Fruit fly (Drosophila melanogaster): ENCODE results near the gene PICK1.

Gene PICK1

DNA sequence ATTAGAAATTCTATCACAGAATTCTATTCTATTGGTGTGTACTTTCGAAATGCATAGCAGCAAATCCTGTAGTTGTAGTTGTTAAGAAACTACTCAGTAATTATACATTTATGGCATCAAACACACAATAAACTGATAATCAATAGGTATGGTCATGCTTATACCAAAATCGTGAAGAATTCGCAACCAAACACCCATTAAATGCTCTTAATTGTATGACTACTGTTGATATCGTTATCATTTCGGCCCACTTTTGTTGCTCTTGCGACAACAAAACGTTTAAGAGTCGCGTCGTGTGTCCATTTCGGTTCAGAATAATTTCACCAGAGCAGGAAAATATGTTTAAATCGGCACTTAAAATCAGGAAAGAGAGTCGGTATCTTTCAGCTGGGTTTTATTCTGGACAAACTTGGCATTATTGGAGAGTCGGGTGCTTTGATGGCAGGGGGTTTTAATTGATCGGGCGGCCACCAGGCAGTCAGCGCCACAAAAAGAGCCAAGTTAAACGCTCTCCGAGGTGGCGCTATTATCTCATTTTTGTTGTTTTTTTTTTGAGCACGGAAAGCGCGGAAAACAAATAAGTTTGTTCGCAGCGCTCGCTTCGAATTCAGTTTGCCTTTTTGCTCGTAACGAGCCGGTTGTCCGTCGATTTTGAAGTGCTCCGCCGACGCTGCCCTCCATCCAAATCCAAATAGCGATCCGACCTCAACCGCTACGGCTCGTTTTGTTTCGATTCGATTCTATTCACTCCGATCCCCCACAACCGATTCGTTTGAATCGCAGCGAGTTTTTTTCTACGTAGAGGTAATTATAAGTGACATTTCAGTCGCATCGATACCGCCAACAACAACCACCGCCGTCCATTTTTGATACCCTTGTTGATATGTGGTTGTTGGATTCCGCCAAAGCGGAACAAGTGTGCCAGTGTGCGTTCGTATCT, 23.9 kb downstream of the PICK1 start, which contains the start of gene MRP (continued):
- TF ChIP-seq pb (GFP tag; optimal IDR thresholded peaks at IDR 0.05) (no peak), MTF-1 (GFP tag; optimal IDR thresholded peaks at IDR 0.05; ENCODE audit: borderline replicate concordance) (no peak), Ets97D (GFP tag; optimal IDR thresholded peaks at IDR 0.05) (no peak), Atf-2 (GFP tag; optimal IDR thresholded peaks at IDR 0.05) (no peak), CoRest (tag; optimal IDR thresholded peaks at IDR 0.05) (no peak), ind (GFP tag; optimal IDR thresholded peaks at IDR 0.05) (no peak), CG3407 (GFP tag; optimal IDR thresholded peaks at IDR 0.05) (no peak), Mrtf (GFP tag; IDR thresholded peaks at IDR 0.05) (no peak), Deaf1 (tag; optimal IDR thresholded peaks at IDR 0.05) (peak; percentile 81), HmgZ (tag; optimal IDR thresholded peaks at IDR 0.05) (peak; percentile 4), CG2129 (GFP tag; IDR thresholded peaks at IDR 0.05; ENCODE audit: partially characterized antibody) (no peak), Dbx (GFP tag; IDR thresholded peaks at IDR 0.05) (0 out of 3 replicates have a peak, but pooled peaks have one; percentile 54), wor (GFP tag; IDR thresholded peaks at IDR 0.05) (no peak), dm (GFP tag; optimal IDR thresholded peaks at IDR 0.05) (no peak), CG32532 (GFP tag; IDR thresholded peaks at IDR 0.05) (no peak), CG34376 (GFP tag; optimal IDR thresholded peaks at IDR 0.05) (peak; percentile 63), CG11456 (GFP tag; IDR thresholded peaks at IDR 0.05) (0 out of 3 replicates have a peak, but pooled peaks have one; percentile 52), Rx (GFP tag; IDR thresholded peaks at IDR 0.05) (no peak), Hmx (GFP tag; optimal IDR thresholded peaks at IDR 0.05) (no peak), CG7928 (GFP tag; optimal IDR thresholded peaks at IDR 0.05) (no peak), trh (GFP tag; optimal IDR thresholded peaks at IDR 0.05) (no peak), CG15011 (GFP tag; optimal IDR thresholded peaks at IDR 0.05) (no peak), Tbp (GFP tag; optimal IDR thresholded peaks at IDR 0.05) (no peak), CG8765 (GFP tag; IDR thresholded peaks at IDR 0.05) (no peak), B-H1 (GFP tag; IDR thresholded peaks at IDR 0.05) (no peak; the same call in 2 of the 3 replicates), pfk (GFP tag; optimal IDR thresholded peaks at IDR 0.05) (no peak), CG18476 (GFP tag; optimal IDR thresholded peaks at IDR 0.05) (no peak), CG33213 (GFP tag; optimal IDR thresholded peaks at IDR 0.05) (no peak), fd102C (GFP tag; optimal IDR thresholded peaks at IDR 0.05) (no peak), CrebB (tag; optimal IDR thresholded peaks at IDR 0.05) (no peak), gsb-n (tag; optimal IDR thresholded peaks at IDR 0.05) (no peak), Six4 (GFP tag; optimal IDR thresholded peaks at IDR 0.05) (no peak), CG2678 (tag; optimal IDR thresholded peaks at IDR 0.05) (no peak), pho (GFP tag; optimal IDR thresholded peaks at IDR 0.05) (no peak), tio (GFP tag; optimal IDR thresholded peaks at IDR 0.05) (no peak), CG8359 (GFP tag; optimal IDR thresholded peaks at IDR 0.05; ENCODE audit: borderline replicate concordance) (no peak), bigmax (GFP tag; optimal IDR thresholded peaks at IDR 0.05) (no peak), maf-S (GFP tag; optimal IDR thresholded peaks at IDR 0.05) (no peak), D (optimal IDR thresholded peaks at IDR 0.05) (no peak), D (GFP tag; optimal IDR thresholded peaks at IDR 0.05) (no peak), nerfin-1 (tag; optimal IDR thresholded peaks at IDR 0.05) (no peak), HLH4C (GFP tag; IDR thresholded peaks at IDR 0.05; ENCODE audit: partially characterized antibody) (peak; percentile 51; the same call in 1 of the 3 replicates), CG6765 (GFP tag; optimal IDR thresholded peaks at IDR 0.05) (peak; percentile 34), Opbp (GFP tag; IDR thresholded peaks at IDR 0.05; ENCODE audit: partially characterized antibody) (no peak), CG16815 (GFP tag; optimal IDR thresholded peaks at IDR 0.05) (no peak), Chrac-16 (GFP tag; optimal IDR thresholded peaks at IDR 0.05) (no peak), lola (GFP tag; optimal IDR thresholded peaks at IDR 0.05) (no peak), Stat92E (GFP tag; optimal IDR thresholded peaks at IDR 0.05) (no peak), grau (tag; optimal IDR thresholded peaks at IDR 0.05) (no peak)
